Worm (Caenorhabditis elegans) whole organism, midembryonic: Measurements from ENCODE around the gene ZC262.2.

Experiments
- T22C8.4 ChIP-seq: fragments of 200-800 bp; sonication (Bioruptor generic); IDR thresholded peaks from 2 replicates; pipeline ENCODE4 v1.3.6; 2022; ENCODE audit warnings: missing genetic modification characterization, missing compliant biosample characterization
- cog-1 ChIP-seq: sonication (generic microtip); optimal IDR thresholded peaks from 2 replicates; lab custom pipeline; 2016; ENCODE audit warnings: missing genetic modification characterization, missing compliant biosample characterization
- flt-1 ChIP-seq: fragments of 200-800 bp; sonication (Bioruptor generic); IDR thresholded peaks from 2 replicates; pipeline ENCODE4 v1.3.6; 2022; ENCODE audit warnings: missing genetic modification characterization, missing compliant biosample characterization
- klf-2 ChIP-seq: fragments of 200-800 bp; sonication (Bioruptor generic); conservative IDR thresholded peaks from 2 replicates; pipeline ENCODE4 v1.3.6; 2022; ENCODE audit warnings: missing genetic modification reagents, missing genetic modification characterization, missing compliant biosample characterization
- med-1 ChIP-seq: sonication (generic microtip); optimal IDR thresholded peaks from 2 replicates; lab custom pipeline; 2017; ENCODE audit warnings: missing genetic modification characterization, mild to moderate bottlenecking, missing compliant biosample characterization, antibody characterized with exemption, missing genetic modification reagents; ENCODE audit not compliant: insufficient read depth
- ref-1 ChIP-seq: fragments of 200-800 bp; sonication (Bioruptor generic); conservative IDR thresholded peaks from 2 replicates; pipeline ENCODE4 v1.3.6; 2022; ENCODE audit warnings: missing genetic modification reagents, missing genetic modification characterization, missing compliant biosample characterization
- tab-1 ChIP-seq: fragments of 200-800 bp; sonication (Bioruptor generic); IDR thresholded peaks from 2 replicates; pipeline ENCODE4 v1.3.6; 2022; ENCODE audit warnings: missing genetic modification characterization, missing compliant biosample characterization
- ztf-23 ChIP-seq: fragments of 200-800 bp; sonication (Bioruptor generic); IDR thresholded peaks from 2 replicates; pipeline ENCODE4 v1.3.6; 2022; ENCODE audit warnings: missing genetic modification reagents, missing genetic modification characterization, missing compliant biosample characterization
- ztf-29 ChIP-seq: fragments of 200-800 bp; sonication (Bioruptor generic); IDR thresholded peaks from 2 replicates; pipeline ENCODE4 v1.3.6; 2022; ENCODE audit warnings: missing genetic modification reagents, missing genetic modification characterization, missing compliant biosample characterization

DNA sequence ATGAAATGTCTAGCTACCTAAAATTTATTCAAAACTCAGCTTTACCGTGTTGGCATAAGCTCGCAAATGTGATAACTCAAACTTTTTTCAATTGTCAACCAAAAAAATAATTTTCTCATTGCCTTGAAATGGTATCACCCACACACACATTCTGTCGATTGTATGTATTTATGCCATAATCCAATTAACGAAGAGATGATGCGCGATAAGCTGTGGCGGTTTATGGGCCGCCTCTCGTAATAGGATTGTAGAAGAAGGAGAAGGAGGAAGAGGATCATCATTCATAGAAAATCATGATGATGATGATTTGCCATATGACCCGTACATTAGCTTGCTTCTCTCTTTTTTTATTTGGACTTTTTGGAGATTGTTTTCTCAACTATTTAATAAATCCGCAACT, 42.7 kb upstream of the ZC262.2 start:
- no peak for TF ChIP-seq tab-1 (GFP tag; lab: Robert Waterston, UW)
- no peak for TF ChIP-seq ztf-23 (GFP tag; lab: Robert Waterston, UW)
- TF ChIP-seq flt-1 (GFP tag; lab: Robert Waterston, UW): no peak
- no peak for TF ChIP-seq ref-1 (GFP tag; lab: Robert Waterston, UW)
- TF ChIP-seq cog-1 (tag; lab: Kevin White, UChicago): no peak
- no peak for TF ChIP-seq klf-2 (GFP tag; lab: Robert Waterston, UW)
- no peak for TF ChIP-seq med-1
- TF ChIP-seq T22C8.4 (GFP tag; lab: Robert Waterston, UW): no peak
- TF ChIP-seq ztf-29 (GFP tag; lab: Robert Waterston, UW): no peak
